Worm (Caenorhabditis elegans) whole organism, L2 larva: ENCODE data around the gene rpb-4.
A peak's percentile ranks its signal among the peaks of the same experiment; 100 is the strongest.

Experiments
- C34F6.9 ChIP-seq: fragments of 150-350 bp; optimal IDR thresholded peaks from 2 replicates; lab custom pipeline; 2014; ENCODE audit warnings: missing biosample characterization, missing genetic modification characterization
- F13H6.1 ChIP-seq: sonication (generic microtip); optimal IDR thresholded peaks from 2 replicates; lab custom pipeline; 2016; ENCODE audit warnings: missing genetic modification characterization, missing compliant biosample characterization
- R02D3.7 ChIP-seq: fragments of 150-350 bp; optimal IDR thresholded peaks from 2 replicates; lab custom pipeline; 2014; ENCODE audit warnings: missing biosample characterization, missing genetic modification characterization
- Y55F3AM.14 ChIP-seq: fragments of 200-800 bp; sonication (Bioruptor generic); optimal IDR thresholded peaks from 2 replicates; lab custom pipeline; 2018; ENCODE audit warnings: mild to moderate bottlenecking, missing genetic modification characterization, missing compliant biosample characterization
- ZK546.5 ChIP-seq: sonication (generic microtip); optimal IDR thresholded peaks from 2 replicates; lab custom pipeline; 2017; ENCODE audit warnings: missing biosample characterization, missing genetic modification characterization
- alr-1 ChIP-seq: fragments of 150-350 bp; optimal IDR thresholded peaks from 2 replicates; lab custom pipeline; 2014; ENCODE audit warnings: missing biosample characterization, missing genetic modification characterization
- aly-2 ChIP-seq: fragments of 150-350 bp; optimal IDR thresholded peaks from 2 replicates; lab custom pipeline; 2014; ENCODE audit warnings: missing biosample characterization, missing genetic modification characterization
- ama-1 ChIP-seq: fragments of 150-350 bp; optimal IDR thresholded peaks from 2 replicates; lab custom pipeline; 2018; ENCODE audit warnings: inconsistent platforms
- blmp-1 ChIP-seq: sonication (generic microtip); optimal IDR thresholded peaks from 2 replicates; lab custom pipeline; 2017; ENCODE audit warnings: missing genetic modification characterization, mild to moderate bottlenecking, missing compliant biosample characterization, antibody characterized with exemption, moderate library complexity; ENCODE audit not compliant: insufficient read depth
- ceh-16 ChIP-seq: fragments of 150-350 bp; optimal IDR thresholded peaks from 2 replicates; lab custom pipeline; 2014; ENCODE audit warnings: missing biosample characterization, missing genetic modification characterization
- ceh-82 ChIP-seq: fragments of 150-350 bp; optimal IDR thresholded peaks from 2 replicates; lab custom pipeline; 2014; ENCODE audit warnings: missing biosample characterization, missing genetic modification characterization
- crh-2 ChIP-seq: sonication (generic microtip); optimal IDR thresholded peaks from 2 replicates; lab custom pipeline; 2017; ENCODE audit warnings: missing biosample characterization, missing genetic modification characterization
- dmd-4 ChIP-seq: sonication (generic microtip); optimal IDR thresholded peaks from 2 replicates; lab custom pipeline; 2017; ENCODE audit warnings: missing biosample characterization, missing genetic modification characterization
- egl-27 ChIP-seq: sonication (generic microtip); optimal IDR thresholded peaks from 3 replicates; lab custom pipeline; 2017; ENCODE audit warnings: missing biosample characterization, missing genetic modification reagents, missing genetic modification characterization
- elt-1 ChIP-seq: fragments of 150-350 bp; optimal IDR thresholded peaks from 2 replicates; lab custom pipeline; 2014; ENCODE audit warnings: missing biosample characterization, missing genetic modification characterization
- elt-3 ChIP-seq: sonication (generic microtip); optimal IDR thresholded peaks from 2 replicates; lab custom pipeline; 2017; ENCODE audit warnings: missing biosample characterization, missing genetic modification characterization
- fos-1 ChIP-seq: fragments of 150-350 bp; optimal IDR thresholded peaks from 2 replicates; lab custom pipeline; 2014; ENCODE audit warnings: missing biosample characterization, missing genetic modification characterization
- gmeb-1 ChIP-seq: fragments of 150-350 bp; optimal IDR thresholded peaks from 2 replicates; lab custom pipeline; 2014; ENCODE audit warnings: missing biosample characterization, missing genetic modification characterization
- lin-11 ChIP-seq: fragments of 150-350 bp; sonication (generic microtip); optimal IDR thresholded peaks from 2 replicates; lab custom pipeline; 2014; ENCODE audit warnings: missing biosample characterization, missing genetic modification characterization, inconsistent platforms, mixed read lengths
- lin-13 ChIP-seq: fragments of 150-350 bp; optimal IDR thresholded peaks from 2 replicates; lab custom pipeline; 2014; ENCODE audit warnings: missing biosample characterization, missing genetic modification reagents, missing genetic modification characterization
- lin-39 ChIP-seq: fragments of 150-350 bp; optimal IDR thresholded peaks from 2 replicates; lab custom pipeline; 2014; ENCODE audit warnings: missing biosample characterization, missing genetic modification reagents, missing genetic modification characterization
- lsy-2 ChIP-seq, 2 experiments: fragments of 150-350 bp in 1 of 2; sonication (generic microtip) in 1 of 2; optimal IDR thresholded peaks; 2 replicates each; lab custom pipeline; 2014 to 2017; ENCODE audit warnings: missing biosample characterization in 2 of 2, missing genetic modification characterization in 2 of 2
- mab-5 ChIP-seq: fragments of 150-350 bp; optimal IDR thresholded peaks from 2 replicates; lab custom pipeline; 2014; ENCODE audit warnings: missing biosample characterization, missing genetic modification characterization
- mbf-1 ChIP-seq: sonication (generic microtip); optimal IDR thresholded peaks from 2 replicates; lab custom pipeline; 2017; ENCODE audit warnings: missing biosample characterization, missing genetic modification characterization
- mdl-1 ChIP-seq, 2 experiments: fragments of 150-350 bp in 1 of 2; sonication (generic microtip) in 1 of 2; optimal IDR thresholded peaks; 2 replicates each; lab custom pipeline; 2017; ENCODE audit warnings: missing biosample characterization in 2 of 2, missing genetic modification characterization in 2 of 2
- nhr-10 ChIP-seq: sonication (generic microtip); optimal IDR thresholded peaks from 2 replicates; lab custom pipeline; 2017; ENCODE audit warnings: missing biosample characterization, missing genetic modification characterization
- nhr-11 ChIP-seq: fragments of 150-350 bp; optimal IDR thresholded peaks from 2 replicates; lab custom pipeline; 2014; ENCODE audit warnings: missing biosample characterization, missing genetic modification characterization
- nhr-12 ChIP-seq: fragments of 150-350 bp; optimal IDR thresholded peaks from 2 replicates; lab custom pipeline; 2014; ENCODE audit warnings: missing biosample characterization, missing genetic modification characterization
- nhr-129 ChIP-seq: fragments of 150-350 bp; optimal IDR thresholded peaks from 2 replicates; lab custom pipeline; 2014; ENCODE audit warnings: missing biosample characterization, missing genetic modification characterization
- nhr-21 ChIP-seq: fragments of 150-350 bp; optimal IDR thresholded peaks from 2 replicates; lab custom pipeline; 2014; ENCODE audit warnings: missing biosample characterization, missing genetic modification characterization
- nhr-23 ChIP-seq: fragments of 150-350 bp; optimal IDR thresholded peaks from 2 replicates; lab custom pipeline; 2014; ENCODE audit warnings: missing biosample characterization, missing genetic modification reagents, missing genetic modification characterization
- nhr-237 ChIP-seq: fragments of 150-350 bp; optimal IDR thresholded peaks from 2 replicates; lab custom pipeline; 2014; ENCODE audit warnings: missing biosample characterization, missing genetic modification characterization
- nhr-25 ChIP-seq: fragments of 150-350 bp; sonication (generic microtip); optimal IDR thresholded peaks from 3 replicates; lab custom pipeline; 2014; ENCODE audit warnings: missing biosample characterization, missing genetic modification characterization
- nhr-6 ChIP-seq: fragments of 150-350 bp; optimal IDR thresholded peaks from 2 replicates; lab custom pipeline; 2014; ENCODE audit warnings: missing biosample characterization, missing genetic modification characterization
- nhr-77 ChIP-seq: fragments of 150-350 bp; optimal IDR thresholded peaks from 2 replicates; lab custom pipeline; 2014; ENCODE audit warnings: missing biosample characterization, missing genetic modification characterization
- peb-1 ChIP-seq: fragments of 150-350 bp; optimal IDR thresholded peaks from 2 replicates; lab custom pipeline; 2014; ENCODE audit warnings: missing biosample characterization, missing genetic modification characterization
- sem-4 ChIP-seq: fragments of 150-350 bp; optimal IDR thresholded peaks from 2 replicates; lab custom pipeline; 2014; ENCODE audit warnings: missing biosample characterization, missing genetic modification reagents, missing genetic modification characterization
- skn-1 ChIP-seq: sonication (generic microtip); optimal IDR thresholded peaks from 2 replicates; lab custom pipeline; 2017; ENCODE audit warnings: missing biosample characterization, missing genetic modification characterization
- sma-3 ChIP-seq: sonication (generic microtip); optimal IDR thresholded peaks from 2 replicates; lab custom pipeline; 2016; ENCODE audit warnings: missing genetic modification reagents, missing genetic modification characterization, missing compliant biosample characterization
- sma-9 ChIP-seq, 2 experiments: fragments of 150-350 bp in 1 of 2; sonication (generic microtip) in 1 of 2; optimal IDR thresholded peaks; 2 replicates each; lab custom pipeline; 2014 to 2016; ENCODE audit warnings: missing genetic modification characterization in 2 of 2, mild to moderate bottlenecking in 1 of 2, missing biosample characterization in 1 of 2, missing compliant biosample characterization in 1 of 2, missing genetic modification reagents in 1 of 2, moderate library complexity in 1 of 2
- snpc-4 ChIP-seq: fragments of 150-350 bp; optimal IDR thresholded peaks from 2 replicates; lab custom pipeline; 2014; ENCODE audit warnings: missing biosample characterization, missing genetic modification characterization
- unc-39 ChIP-seq: fragments of 150-350 bp; optimal IDR thresholded peaks from 2 replicates; lab custom pipeline; 2014; ENCODE audit warnings: missing biosample characterization, missing genetic modification characterization
- unc-55 ChIP-seq: fragments of 150-350 bp; sonication (generic microtip); optimal IDR thresholded peaks from 3 replicates; lab custom pipeline; 2014; ENCODE audit warnings: missing biosample characterization, missing genetic modification reagents, missing genetic modification characterization
- unc-62 ChIP-seq: fragments of 150-350 bp; optimal IDR thresholded peaks from 2 replicates; lab custom pipeline; 2014; ENCODE audit warnings: missing biosample characterization, missing genetic modification reagents, missing genetic modification characterization
- zag-1 ChIP-seq: fragments of 150-350 bp; optimal IDR thresholded peaks from 2 replicates; lab custom pipeline; 2014; ENCODE audit warnings: missing biosample characterization, missing genetic modification characterization
- ztf-1 ChIP-seq: fragments of 200-800 bp; sonication (Bioruptor generic); conservative IDR thresholded peaks from 2 replicates; pipeline ENCODE4 v1.3.6; 2022; ENCODE audit warnings: missing genetic modification characterization, missing compliant biosample characterization
- ztf-11 ChIP-seq: sonication (generic microtip); optimal IDR thresholded peaks from 2 replicates; lab custom pipeline; 2017; ENCODE audit warnings: missing biosample characterization, missing genetic modification characterization
- ztf-4 ChIP-seq: fragments of 150-350 bp; optimal IDR thresholded peaks from 2 replicates; lab custom pipeline; 2014; ENCODE audit warnings: missing biosample characterization, missing genetic modification characterization

rpb-4 gene

DNA sequence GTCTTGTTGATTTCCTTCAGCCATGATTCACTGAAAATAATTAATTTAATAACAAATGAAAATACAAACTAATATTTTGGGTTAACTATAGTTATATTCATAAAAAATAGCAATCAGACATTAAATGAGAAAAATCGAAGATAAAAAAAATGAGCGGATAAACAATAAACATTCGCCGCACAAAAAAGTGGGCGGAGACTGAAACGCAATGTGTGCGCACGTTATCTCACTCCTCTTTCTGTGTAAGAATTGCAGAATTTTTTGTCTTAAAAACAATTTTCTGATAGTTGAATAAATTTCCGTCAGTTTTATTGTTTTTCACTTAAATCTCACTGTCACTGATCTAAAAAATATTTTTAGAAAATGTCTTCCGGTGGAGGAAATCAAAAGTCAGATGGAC lies at the start of gene rpb-4, which contains the start of gene mtch-1:
Gene rpb-4, plus strand, starts transcription at position 353 of the 400 bp plus-strand sequence.
Gene mtch-1, minus strand, starts transcription at position 24 of the 400 bp plus-strand sequence.
- TF ChIP-seq lin-13 (GFP tag; lab: Kevin White, UChicago): peak; percentile 24
- peak; percentile 26 for TF ChIP-seq fos-1 (tag; lab: Kevin White, UChicago)
- peak; percentile 67 for TF ChIP-seq nhr-129 (tag; lab: Kevin White, UChicago)
- TF ChIP-seq sma-9 (GFP tag; optimal IDR thresholded peaks at IDR 0.05; lab: Kevin White, UChicago): peak; percentile 6
- no peak for TF ChIP-seq sma-9 (tag; optimal IDR thresholded peaks at IDR 0.05; lab: Kevin White, UChicago)
- TF ChIP-seq lin-39: no peak
- peak in 1 of 2 experiments; percentile 61 for TF ChIP-seq lsy-2 (tag; optimal IDR thresholded peaks at IDR 0.05; lab: Kevin White, UChicago)
- TF ChIP-seq mab-5 (tag; lab: Kevin White, UChicago): no peak
- TF ChIP-seq C34F6.9: peak; percentile 54
- peak; percentile 18 for TF ChIP-seq sma-3 (GFP tag; lab: Kevin White, UChicago)
- TF ChIP-seq crh-2 (tag; lab: Kevin White, UChicago): peak; percentile 29
- TF ChIP-seq skn-1 (tag; lab: Kevin White, UChicago): no peak
- TF ChIP-seq unc-55 (GFP tag; lab: Kevin White, UChicago): peak; percentile 71
- TF ChIP-seq nhr-21 (tag; lab: Kevin White, UChicago): no peak

DNA sequence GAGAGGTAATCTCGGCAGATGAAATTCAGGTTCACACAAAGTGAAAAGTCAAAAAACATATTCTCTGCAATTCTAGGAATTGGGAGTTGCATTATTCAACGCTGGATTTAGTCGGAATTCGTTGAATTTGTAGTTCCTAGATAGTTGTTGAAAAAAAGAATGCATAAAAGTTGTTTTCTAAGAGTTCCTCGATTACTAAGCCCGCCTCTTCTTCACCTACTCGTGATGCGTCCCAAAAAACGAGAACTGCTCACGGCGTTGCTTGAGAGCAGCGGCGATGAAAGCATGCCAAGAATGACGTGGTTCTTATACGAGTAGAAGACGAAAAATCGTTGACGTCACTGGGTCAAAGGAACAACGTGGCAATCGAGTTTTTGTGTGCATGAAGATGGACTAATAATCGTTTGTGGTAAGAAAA lies 49.2 kb upstream of the rpb-4 start:
- TF ChIP-seq C34F6.9 (peak; percentile 44), mbf-1 (no peak), snpc-4 (tag; lab: Kevin White, UChicago) (no peak), nhr-23 (tag; lab: Kevin White, UChicago) (no peak), nhr-25 (no peak), ztf-1 (GFP tag; lab: Robert Waterston, UW) (no peak), unc-39 (tag; lab: Kevin White, UChicago) (no peak), nhr-11 (tag; lab: Kevin White, UChicago) (no peak), nhr-77 (tag; lab: Kevin White, UChicago) (no peak), skn-1 (tag; lab: Kevin White, UChicago) (no peak), Y55F3AM.14 (GFP tag; lab: Kevin White, UChicago) (no peak), ztf-4 (tag; lab: Kevin White, UChicago) (no peak), nhr-6 (tag; lab: Kevin White, UChicago) (no peak), alr-1 (tag; lab: Kevin White, UChicago) (no peak), nhr-10 (tag; lab: Kevin White, UChicago) (no peak), zag-1 (no peak), R02D3.7 (no peak), nhr-129 (tag; lab: Kevin White, UChicago) (peak; percentile 25), nhr-21 (tag; lab: Kevin White, UChicago) (no peak), unc-62 (GFP tag; lab: Kevin White, UChicago) (no peak), lin-39 (no peak), ZK546.5 (tag; lab: Kevin White, UChicago) (no peak), crh-2 (tag; lab: Kevin White, UChicago) (peak; percentile 86), sma-9 (GFP tag; optimal IDR thresholded peaks at IDR 0.05; lab: Kevin White, UChicago) (peak; percentile 52), sma-9 (tag; optimal IDR thresholded peaks at IDR 0.05; lab: Kevin White, UChicago) (no peak), egl-27 (tag; lab: Kevin White, UChicago) (no peak), lin-11 (no peak), sem-4 (tag; lab: Kevin White, UChicago) (peak; percentile 19), sma-3 (GFP tag; lab: Kevin White, UChicago) (no peak), fos-1 (tag; lab: Kevin White, UChicago) (peak; percentile 4), nhr-12 (tag; lab: Kevin White, UChicago) (no peak), ama-1 (lab: Kevin White, UChicago) (peak; percentile 16), lin-13 (GFP tag; lab: Kevin White, UChicago) (no peak), dmd-4 (tag; lab: Kevin White, UChicago) (no peak), elt-3 (tag; lab: Kevin White, UChicago) (no peak), ceh-82 (tag; lab: Kevin White, UChicago) (no peak), lsy-2 (tag; optimal IDR thresholded peaks at IDR 0.05; lab: Kevin White, UChicago) (peak in 1 of 2 experiments; percentile 50), blmp-1 (no peak), mdl-1 (tag; optimal IDR thresholded peaks at IDR 0.05; lab: Kevin White, UChicago) (no peak), peb-1 (tag; lab: Kevin White, UChicago) (no peak), unc-55 (GFP tag; lab: Kevin White, UChicago) (peak; percentile 55), elt-1 (tag; lab: Kevin White, UChicago) (no peak), ceh-16 (tag; lab: Kevin White, UChicago) (no peak), ztf-11 (tag; lab: Kevin White, UChicago) (no peak), gmeb-1 (tag; lab: Kevin White, UChicago) (no peak), mab-5 (tag; lab: Kevin White, UChicago) (no peak), nhr-237 (tag; lab: Kevin White, UChicago) (no peak), F13H6.1 (peak; percentile 23), aly-2 (no peak)
- TF ChIP-seq, all 48 proteins: peak for 10
